Fruit fly (Drosophila melanogaster): ENCODE data around the gene m.

DNA sequence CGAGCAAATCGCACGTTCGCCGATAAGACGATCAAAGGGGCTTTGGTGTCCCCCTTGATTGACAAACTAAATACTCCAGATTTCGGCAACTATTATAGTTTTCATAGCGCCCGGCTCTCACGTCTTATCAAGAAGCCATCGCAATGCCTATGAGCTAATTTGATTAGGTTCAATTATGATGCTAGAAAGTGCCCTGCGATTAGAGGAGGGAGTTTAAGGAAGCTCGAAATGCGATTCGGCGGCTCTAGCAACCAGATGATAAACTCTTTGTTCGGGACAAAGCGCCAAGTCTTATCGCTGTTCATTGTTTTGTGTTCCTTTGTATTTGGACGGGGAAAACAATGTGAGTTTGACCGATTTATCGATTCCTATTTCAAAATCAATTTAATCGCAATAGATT is 36.2 kb upstream of the m start:
- TF ChIP-seq rgr (GFP tag; optimal IDR thresholded peaks at IDR 0.05) (no peak), ey (GFP tag; optimal IDR thresholded peaks at IDR 0.05) (no peak), Hr83 (GFP tag; optimal IDR thresholded peaks at IDR 0.05; ENCODE audit: poor library complexity, severe bottlenecking) (no peak), CrebA (GFP tag; optimal IDR thresholded peaks at IDR 0.05; ENCODE audit: borderline replicate concordance) (no peak), br (GFP tag; optimal IDR thresholded peaks at IDR 0.05) (no peak), usp (GFP tag; optimal IDR thresholded peaks at IDR 0.05) (no peak), sv (GFP tag; optimal IDR thresholded peaks at IDR 0.05) (no peak), Abd-B (GFP tag; optimal IDR thresholded peaks at IDR 0.05) (no peak), sage (GFP tag; optimal IDR thresholded peaks at IDR 0.05) (no peak), Dfd (GFP tag; optimal IDR thresholded peaks at IDR 0.05) (no peak), psq (GFP tag; optimal IDR thresholded peaks at IDR 0.05) (no peak)

Measured in whole organism, wandering third instar larva.